Worm (Caenorhabditis elegans) whole organism, L4/young adult: ENCODE measurements around the gene F11D11.4.

Experiments
- W03F9.2 ChIP-seq: fragments of 150-350 bp; optimal IDR thresholded peaks from 2 replicates; lab custom pipeline; 2014; ENCODE audit warnings: missing biosample characterization, missing genetic modification characterization
- dao-5 ChIP-seq: sonication (generic microtip); optimal IDR thresholded peaks from 2 replicates; lab custom pipeline; 2016; ENCODE audit warnings: missing genotype, missing genetic modification characterization, moderate library complexity, missing compliant biosample characterization
- him-1 ChIP-seq: sonication (generic microtip); optimal IDR thresholded peaks from 2 replicates; lab custom pipeline; 2016; ENCODE audit warnings: missing genotype, missing genetic modification reagents, missing genetic modification characterization, missing compliant biosample characterization

DNA sequence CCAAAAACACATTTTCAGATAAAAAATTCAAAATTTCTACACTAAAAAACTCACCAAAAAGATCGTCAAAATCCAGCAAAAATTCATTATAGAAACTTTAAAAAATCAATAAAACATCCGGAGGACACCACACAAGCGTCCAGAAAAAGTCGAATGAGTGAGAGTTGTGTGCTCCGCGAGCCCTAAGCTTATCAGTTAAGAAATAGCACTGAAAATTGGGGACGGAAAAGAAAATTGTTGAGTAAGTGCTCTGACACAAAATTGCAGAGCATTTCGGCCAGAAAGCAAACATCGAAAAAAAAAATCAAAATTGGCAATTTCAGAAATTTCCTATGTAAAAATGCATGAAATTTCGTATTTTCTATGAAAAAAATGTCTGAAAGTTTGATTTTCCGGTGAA, 23.5 kb upstream of the F11D11.4 start:
- TF ChIP-seq W03F9.2 = no peak
- TF ChIP-seq him-1 (tag; lab: Kevin White, UChicago) = no peak
- TF ChIP-seq dao-5 = no peak
